Fruit fly (Drosophila melanogaster) whole organism, embryonic: Measurements from ENCODE around the gene CG18858.

ENCODE experiments used
- Atf-2 ChIP-seq: fragments of 200-800 bp; sonication (Bioruptor generic); optimal IDR thresholded peaks from 2 replicates; lab custom pipeline; 2016; ENCODE audit warnings: missing biosample characterization, missing genetic modification characterization
- CG11398 ChIP-seq: fragments of 200-800 bp; sonication (Bioruptor generic); optimal IDR thresholded peaks from 2 replicates; lab custom pipeline; 2016; ENCODE audit warnings: missing biosample characterization, missing genetic modification characterization
- CG11504 ChIP-seq: fragments of 200-800 bp; sonication (Bioruptor generic); optimal IDR thresholded peaks from 3 replicates; lab custom pipeline; 2019; ENCODE audit warnings: missing biosample characterization, mild to moderate bottlenecking, missing genetic modification characterization, moderate library complexity
- CG13775 ChIP-seq: fragments of 200-800 bp; sonication (Bioruptor generic); optimal IDR thresholded peaks from 3 replicates; lab custom pipeline; 2017; ENCODE audit warnings: missing biosample characterization, mild to moderate bottlenecking, missing genetic modification characterization
- CG14014 ChIP-seq: fragments of 200-800 bp; sonication (Bioruptor generic); IDR thresholded peaks from 2 replicates; pipeline ENCODE4 v1.3.6; 2022; ENCODE audit warnings: missing biosample characterization, missing genetic modification characterization
- CG18599 ChIP-seq: fragments of 200-800 bp; sonication (Bioruptor generic); optimal IDR thresholded peaks from 3 replicates; lab custom pipeline; 2017; ENCODE audit warnings: missing biosample characterization, missing genetic modification characterization, mild to moderate bottlenecking, moderate library complexity, missing genetic modification reagents
- CG2129 ChIP-seq: fragments of 200-800 bp; sonication (Bioruptor generic); IDR thresholded peaks from 2 replicates; pipeline ENCODE4 v1.3.6; 2022; ENCODE audit warnings: missing biosample characterization, missing genetic modification characterization; ENCODE audit not compliant: partially characterized antibody
- CG31441 ChIP-seq: fragments of 200-800 bp; sonication (Bioruptor generic); IDR thresholded peaks from 2 replicates; pipeline ENCODE4 v1.3.6; 2022; ENCODE audit warnings: missing biosample characterization, missing genetic modification characterization
- CG4328 ChIP-seq: fragments of 200-800 bp; sonication (Bioruptor generic); optimal IDR thresholded peaks from 3 replicates; lab custom pipeline; 2017; ENCODE audit warnings: missing biosample characterization, missing genetic modification reagents, missing genetic modification characterization
- CG4404 ChIP-seq: fragments of 200-800 bp; sonication (Bioruptor generic); IDR thresholded peaks from 2 replicates; pipeline ENCODE4 v1.3.6; 2022; ENCODE audit warnings: missing biosample characterization, missing genetic modification characterization
- CG6791 ChIP-seq: fragments of 200-800 bp; sonication (Bioruptor generic); IDR thresholded peaks from 3 replicates; pipeline ENCODE4 v1.3.6; 2022; ENCODE audit warnings: missing biosample characterization, missing genetic modification characterization; ENCODE audit not compliant: partially characterized antibody
- CG7271 ChIP-seq: fragments of 200-800 bp; sonication (Bioruptor generic); optimal IDR thresholded peaks from 2 replicates; lab custom pipeline; 2018; ENCODE audit warnings: missing biosample characterization, mild to moderate bottlenecking, missing genetic modification characterization, moderate library complexity
- CG8290 ChIP-seq, 3 experiments: fragments of 200-800 bp; sonication (Bioruptor generic); optimal IDR thresholded peaks; 2 replicates each; lab custom pipeline; 2016 to 2019; ENCODE audit warnings: missing biosample characterization in 3 of 3, missing genetic modification characterization in 3 of 3, mild to moderate bottlenecking in 2 of 3, moderate library complexity in 1 of 3
- CG8478 ChIP-seq: fragments of >200 bp; optimal IDR thresholded peaks from 2 replicates; lab custom pipeline; 2018
- CG8944 ChIP-seq: fragments of 200-800 bp; sonication (Bioruptor generic); optimal IDR thresholded peaks from 3 replicates; lab custom pipeline; 2016; ENCODE audit warnings: missing biosample characterization, missing genetic modification characterization
- CHES-1-like ChIP-seq: fragments of 200-800 bp; sonication (Bioruptor generic); optimal IDR thresholded peaks from 2 replicates; lab custom pipeline; 2016; ENCODE audit warnings: missing biosample characterization, missing genetic modification characterization
- D ChIP-seq, 2 experiments: fragments of 200-800 bp in 1 of 2; fragments of >200 bp in 1 of 2; sonication (Bioruptor generic) in 1 of 2; optimal IDR thresholded peaks; 2 replicates in 1 of 2; 3 replicates in 1 of 2; lab custom pipeline; 2017; ENCODE audit warnings: mild to moderate bottlenecking in 1 of 2, missing biosample characterization in 1 of 2, missing genetic modification characterization in 1 of 2, missing genetic modification reagents in 1 of 2
- Dek ChIP-seq: fragments of 200-800 bp; sonication (Bioruptor generic); optimal IDR thresholded peaks from 3 replicates; lab custom pipeline; 2019; ENCODE audit warnings: missing biosample characterization, mild to moderate bottlenecking, missing genetic modification characterization, moderate library complexity
- Dfd ChIP-seq, 2 experiments: fragments of >200 bp; optimal IDR thresholded peaks; 2 replicates each; lab custom pipeline; 2017; ENCODE audit warnings: missing biosample characterization in 2 of 2, missing genetic modification characterization in 2 of 2
- Fer2 ChIP-seq: fragments of 200-800 bp; sonication (Bioruptor generic); optimal IDR thresholded peaks from 2 replicates; lab custom pipeline; 2018; ENCODE audit warnings: missing biosample characterization, mild to moderate bottlenecking, missing genetic modification characterization, moderate library complexity
- H2.0 ChIP-seq: fragments of 200-800 bp; sonication (Bioruptor generic); IDR thresholded peaks from 2 replicates; pipeline ENCODE4 v1.3.6; 2022; ENCODE audit warnings: missing biosample characterization, missing genetic modification characterization
- HLH4C ChIP-seq: fragments of 200-800 bp; sonication (Bioruptor generic); IDR thresholded peaks from 3 replicates; pipeline ENCODE4 v1.3.6; 2022; ENCODE audit warnings: missing biosample characterization, missing genetic modification characterization; ENCODE audit not compliant: partially characterized antibody
- Hsf ChIP-seq: fragments of 200-800 bp; sonication (Bioruptor generic); optimal IDR thresholded peaks from 3 replicates; lab custom pipeline; 2016; ENCODE audit warnings: missing biosample characterization, missing genetic modification characterization
- Jarid2 ChIP-seq: fragments of 200-800 bp; sonication (Bioruptor generic); optimal IDR thresholded peaks from 3 replicates; lab custom pipeline; 2017; ENCODE audit warnings: mild to moderate bottlenecking, missing biosample characterization, missing genetic modification reagents, missing genetic modification characterization
- Meics ChIP-seq: fragments of 200-800 bp; sonication (Bioruptor generic); optimal IDR thresholded peaks from 2 replicates; lab custom pipeline; 2017; ENCODE audit warnings: missing biosample characterization, mild to moderate bottlenecking, missing genetic modification characterization
- NC2α ChIP-seq: fragments of 200-800 bp; sonication (Bioruptor generic); optimal IDR thresholded peaks from 2 replicates; lab custom pipeline; 2016; ENCODE audit warnings: missing biosample characterization, missing genetic modification characterization
- Neu2 ChIP-seq: fragments of 200-800 bp; sonication (Bioruptor generic); optimal IDR thresholded peaks from 3 replicates; lab custom pipeline; 2016; ENCODE audit warnings: missing biosample characterization, missing genetic modification characterization, borderline replicate concordance
- Scr ChIP-seq: fragments of 200-800 bp; sonication (Bioruptor generic); IDR thresholded peaks from 2 replicates; pipeline ENCODE4 v1.3.6; 2022; ENCODE audit warnings: missing biosample characterization, missing genetic modification characterization; ENCODE audit not compliant: partially characterized antibody
- Sox102F ChIP-seq: fragments of 200-800 bp; sonication (Bioruptor generic); optimal IDR thresholded peaks from 2 replicates; lab custom pipeline; 2018; ENCODE audit warnings: missing biosample characterization, mild to moderate bottlenecking, missing genetic modification characterization, moderate library complexity
- bab2 ChIP-seq: fragments of 200-800 bp; sonication (Bioruptor generic); optimal IDR thresholded peaks from 2 replicates; lab custom pipeline; 2016; ENCODE audit warnings: missing biosample characterization, missing genetic modification characterization
- chif ChIP-seq, 2 experiments: fragments of 200-800 bp; sonication (Bioruptor generic); optimal IDR thresholded peaks; 3 replicates each; lab custom pipeline; 2016; ENCODE audit warnings: missing biosample characterization in 2 of 2, missing genetic modification characterization in 2 of 2
- crol ChIP-seq: fragments of 200-800 bp; sonication (Bioruptor generic); IDR thresholded peaks from 2 replicates; pipeline ENCODE4 v1.3.6; 2022; ENCODE audit warnings: missing biosample characterization, missing genetic modification characterization
- dm ChIP-seq: fragments of 200-800 bp; sonication (Bioruptor generic); optimal IDR thresholded peaks from 3 replicates; lab custom pipeline; 2016; ENCODE audit warnings: missing biosample characterization, missing genetic modification characterization
- en ChIP-seq: fragments of 200-800 bp; sonication (Bioruptor generic); optimal IDR thresholded peaks from 2 replicates; lab custom pipeline; 2016; ENCODE audit warnings: missing biosample characterization, missing genetic modification characterization
- fd3F ChIP-seq: fragments of 200-800 bp; sonication (Bioruptor generic); optimal IDR thresholded peaks from 2 replicates; lab custom pipeline; 2018; ENCODE audit warnings: missing biosample characterization, mild to moderate bottlenecking, missing genetic modification characterization, moderate library complexity
- gsb ChIP-seq: fragments of 200-800 bp; sonication (Bioruptor generic); IDR thresholded peaks from 2 replicates; pipeline ENCODE4 v1.3.6; 2022; ENCODE audit warnings: missing biosample characterization, missing genetic modification characterization
- gt ChIP-seq: fragments of 200-800 bp; sonication (Bioruptor generic); IDR thresholded peaks from 2 replicates; pipeline ENCODE4 v1.3.6; 2022; ENCODE audit warnings: missing biosample characterization, missing genetic modification characterization
- jumu ChIP-seq: fragments of 200-800 bp; sonication (Bioruptor generic); optimal IDR thresholded peaks from 3 replicates; lab custom pipeline; 2016; ENCODE audit warnings: missing biosample characterization, missing genetic modification characterization
- lbe ChIP-seq: fragments of 200-800 bp; sonication (Bioruptor generic); optimal IDR thresholded peaks from 2 replicates; lab custom pipeline; 2016; ENCODE audit warnings: missing biosample characterization, mild to moderate bottlenecking, missing genetic modification characterization
- pb ChIP-seq: fragments of 200-800 bp; sonication (Bioruptor generic); optimal IDR thresholded peaks from 3 replicates; lab custom pipeline; 2016; ENCODE audit warnings: missing biosample characterization, missing genetic modification characterization
- salm ChIP-seq: fragments of 200-800 bp; sonication (Bioruptor generic); optimal IDR thresholded peaks from 2 replicates; lab custom pipeline; 2018; ENCODE audit warnings: missing biosample characterization, mild to moderate bottlenecking, missing genetic modification characterization
- sc ChIP-seq, 3 experiments: fragments of >200 bp in 2 of 3; fragments of 200-800 bp in 1 of 3; sonication (Bioruptor generic) in 1 of 3; optimal IDR thresholded peaks; 2 replicates in 2 of 3; 3 replicates in 1 of 3; lab custom pipeline; 2017; ENCODE audit warnings: mild to moderate bottlenecking in 1 of 3, missing biosample characterization in 1 of 3, missing genetic modification characterization in 1 of 3, missing genetic modification reagents in 1 of 3
- sens ChIP-seq: fragments of 200-800 bp; sonication (Bioruptor generic); peaks from one replicate; lab custom pipeline; 2016; ENCODE audit warnings: missing biosample characterization, missing genetic modification characterization
- sim ChIP-seq: fragments of 200-800 bp; sonication (Bioruptor generic); IDR thresholded peaks from 2 replicates; pipeline ENCODE4 v1.3.6; 2022; ENCODE audit warnings: missing biosample characterization, missing genetic modification characterization
- slou ChIP-seq: fragments of 200-800 bp; sonication (Bioruptor generic); optimal IDR thresholded peaks from 3 replicates; lab custom pipeline; 2016; ENCODE audit warnings: missing biosample characterization, missing genetic modification characterization
- sqz ChIP-seq: fragments of 200-800 bp; sonication (Bioruptor generic); optimal IDR thresholded peaks from 3 replicates; lab custom pipeline; 2018; ENCODE audit warnings: missing biosample characterization, mild to moderate bottlenecking, missing genetic modification characterization
- trem ChIP-seq: fragments of 200-800 bp; optimal IDR thresholded peaks from 3 replicates; lab custom pipeline; 2019; ENCODE audit warnings: missing biosample characterization, mild to moderate bottlenecking, missing genetic modification characterization, moderate library complexity
- wek ChIP-seq: fragments of 200-800 bp; sonication (Bioruptor generic); optimal IDR thresholded peaks from 3 replicates; lab custom pipeline; 2018; ENCODE audit warnings: missing biosample characterization, mild to moderate bottlenecking, missing genetic modification characterization, moderate library complexity

The CG18858 gene

DNA sequence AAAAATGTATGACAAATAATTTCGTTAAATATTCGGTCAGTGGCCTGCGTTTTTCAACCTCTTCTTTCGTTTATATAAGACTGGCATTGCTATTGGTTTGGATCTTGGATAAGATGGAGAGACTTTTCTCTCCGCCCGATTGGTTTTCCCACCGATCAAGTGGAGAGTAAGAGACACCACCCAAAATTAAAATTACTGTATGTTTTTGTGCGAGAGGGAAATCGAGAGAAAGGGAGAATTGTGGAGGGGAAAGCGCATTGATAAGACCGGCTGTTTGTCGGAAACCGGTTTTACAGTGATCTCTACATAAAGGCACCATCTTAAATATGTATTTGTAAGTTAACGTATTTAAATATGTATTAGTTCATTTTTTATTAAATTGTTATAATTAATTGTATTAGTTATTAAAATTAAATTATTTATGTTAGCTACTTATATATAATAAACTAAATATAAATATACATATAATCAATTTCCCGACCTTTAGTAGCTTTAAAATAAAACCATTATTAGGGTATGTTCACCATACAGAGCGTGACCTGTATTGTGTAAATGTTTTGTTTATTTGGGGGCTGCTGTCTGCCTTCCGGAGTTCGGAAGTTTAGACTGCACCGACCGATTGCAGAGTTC lies 35.7 kb upstream of the CG18858 start, which contains the start of gene CG34007 (continued):
- TF ChIP-seq D (optimal IDR thresholded peaks at IDR 0.05; lab: Kevin White, UChicago) (no peak), D (GFP tag; optimal IDR thresholded peaks at IDR 0.05; lab: Kevin White, UChicago) (peak; percentile 85), CG8290 (GFP tag; optimal IDR thresholded peaks at IDR 0.05; lab: Kevin White, UChicago) (peak; percentile 54), CG8290 (tag; optimal IDR thresholded peaks at IDR 0.05; lab: Kevin White, UChicago) (peak in 1 of 2 experiments; percentile 13), Atf-2 (GFP tag; lab: Kevin White, UChicago) (no peak), wek (GFP tag; lab: Kevin White, UChicago) (no peak), CHES-1-like (GFP tag; lab: Kevin White, UChicago) (no peak), CG6791 (GFP tag; lab: Robert Waterston, UW) (no peak), CG14014 (GFP tag; lab: Robert Waterston, UW) (peak; percentile 45; the same call in 1 of the 2 replicates), jumu (no peak), Hsf (GFP tag; lab: Kevin White, UChicago) (no peak), Fer2 (tag; lab: Kevin White, UChicago) (peak; percentile 9), CG4404 (GFP tag; lab: Robert Waterston, UW) (peak; percentile 59), sqz (GFP tag; lab: Kevin White, UChicago) (peak; percentile 49), Sox102F (GFP tag; lab: Kevin White, UChicago) (peak; percentile 92), Dfd (GFP tag; optimal IDR thresholded peaks at IDR 0.05; lab: Kevin White, UChicago) (no peak), gsb (no peak), Neu2 (GFP tag; lab: Kevin White, UChicago) (no peak), chif (GFP tag; optimal IDR thresholded peaks at IDR 0.05; lab: Kevin White, UChicago) (no peak), trem (tag; lab: Kevin White, UChicago) (peak; percentile 86), gt (peak; percentile 32; the same call in 1 of the 2 replicates), H2.0 (GFP tag; lab: Robert Waterston, UW) (0 out of 2 replicates have a peak, but pooled peaks have one; percentile 39), CG18599 (GFP tag; lab: Kevin White, UChicago) (peak; percentile 51), bab2 (GFP tag; lab: Kevin White, UChicago) (no peak), pb (GFP tag; lab: Kevin White, UChicago) (no peak), HLH4C (GFP tag; lab: Robert Waterston, UW) (no peak), CG11504 (tag; lab: Kevin White, UChicago) (peak; percentile 89), CG8478 (lab: Kevin White, UChicago) (no peak), CG31441 (GFP tag; lab: Robert Waterston, UW) (peak; percentile 94; the same call in 1 of the 2 replicates), CG8944 (GFP tag; lab: Kevin White, UChicago) (no peak), sens (GFP tag; lab: Kevin White, UChicago) (no peak), Meics (GFP tag; lab: Kevin White, UChicago) (peak; percentile 41), CG13775 (GFP tag; lab: Kevin White, UChicago) (peak; percentile 75), en (GFP tag; lab: Kevin White, UChicago) (no peak), salm (peak; percentile 80), Jarid2 (peak; percentile 42), slou (no peak), NC2α (GFP tag; lab: Kevin White, UChicago) (no peak), sc (optimal IDR thresholded peaks at IDR 0.05; lab: Kevin White, UChicago) (no peak), sc (GFP tag; optimal IDR thresholded peaks at IDR 0.05; lab: Kevin White, UChicago) (peak; percentile 86), lbe (no peak), fd3F (GFP tag; lab: Kevin White, UChicago) (peak; percentile 45), CG7271 (tag; lab: Kevin White, UChicago) (peak; percentile 54), sim (peak; percentile 63; the same call in 1 of the 2 replicates), crol (peak; percentile 64), CG2129 (GFP tag; lab: Robert Waterston, UW) (no peak), Dek (tag; lab: Kevin White, UChicago) (peak; percentile 55), Scr (no peak), CG11398 (GFP tag; lab: Kevin White, UChicago) (no peak), CG4328 (GFP tag; lab: Kevin White, UChicago) (peak; percentile 63), dm (no peak)
